Fruit fly (Drosophila melanogaster): ENCODE results near the gene PIG-K.
A peak's percentile ranks its signal among the peaks of the same experiment; 100 is the strongest.

The PIG-K gene

dm6 chrX:2011288-2012120, 2.3 kb upstream of the PIG-K start (continued):
- no peak for TF ChIP-seq Trl (optimal IDR thresholded peaks at IDR 0.05)
- TF ChIP-seq Trl (GFP tag; optimal IDR thresholded peaks at IDR 0.05) = no peak
- no peak for TF ChIP-seq CG7987 (GFP tag; optimal IDR thresholded peaks at IDR 0.05)
- peak; percentile 54; the same call in 1 of the 3 replicates for TF ChIP-seq CG11456 (GFP tag; IDR thresholded peaks at IDR 0.05)
- peak; percentile 84 for TF ChIP-seq row (GFP tag; IDR thresholded peaks at IDR 0.05)
- TF ChIP-seq az2 (GFP tag; optimal IDR thresholded peaks at IDR 0.05) = peak; percentile 62
- TF ChIP-seq fd64A (GFP tag; optimal IDR thresholded peaks at IDR 0.05) = no peak
- TF ChIP-seq unpg (GFP tag; optimal IDR thresholded peaks at IDR 0.05) = peak; percentile 48
- TF ChIP-seq CrebB (tag; optimal IDR thresholded peaks at IDR 0.05) = no peak
- TF ChIP-seq en (GFP tag; optimal IDR thresholded peaks at IDR 0.05) = no peak
- no peak for TF ChIP-seq oc (tag; optimal IDR thresholded peaks at IDR 0.05)
- TF ChIP-seq CG12659 (GFP tag; optimal IDR thresholded peaks at IDR 0.05) = peak; percentile 28
- TF ChIP-seq CG10274 (GFP tag; optimal IDR thresholded peaks at IDR 0.05) = peak; percentile 16
- TF ChIP-seq nmo (GFP tag; optimal IDR thresholded peaks at IDR 0.05) = peak; percentile 50
- TF ChIP-seq CG7556 (GFP tag; optimal IDR thresholded peaks at IDR 0.05) = peak; percentile 69
- peak; percentile 69 for TF ChIP-seq CG32772 (GFP tag; IDR thresholded peaks at IDR 0.05)
- TF ChIP-seq CG1602 (GFP tag; optimal IDR thresholded peaks at IDR 0.05) = peak; percentile 22
- no peak for TF ChIP-seq h (optimal IDR thresholded peaks at IDR 0.05)
- TF ChIP-seq CG10209 (GFP tag; optimal IDR thresholded peaks at IDR 0.05) = peak; percentile 35
- peak; percentile 46; the same call in 1 of the 2 replicates for TF ChIP-seq CG1024 (GFP tag; IDR thresholded peaks at IDR 0.05)
- no peak for TF ChIP-seq CG12299 (tag; optimal IDR thresholded peaks at IDR 0.05)
- TF ChIP-seq tup (GFP tag; optimal IDR thresholded peaks at IDR 0.05) = no peak
- TF ChIP-seq lbe (GFP tag; optimal IDR thresholded peaks at IDR 0.05) = no peak
- TF ChIP-seq CG5245 (GFP tag; optimal IDR thresholded peaks at IDR 0.05) = no peak
- TF ChIP-seq Hmr (GFP tag; optimal IDR thresholded peaks at IDR 0.05) = peak; percentile 64
- no peak for TF ChIP-seq vfl (GFP tag; optimal IDR thresholded peaks at IDR 0.05)
- no peak for TF ChIP-seq CG3838 (GFP tag; optimal IDR thresholded peaks at IDR 0.05)
- peak; percentile 34 for TF ChIP-seq PHDP (tag; optimal IDR thresholded peaks at IDR 0.05)
- TF ChIP-seq zf30C (GFP tag; optimal IDR thresholded peaks at IDR 0.05) = peak; percentile 31
- TF ChIP-seq CG14860 (GFP tag; IDR thresholded peaks at IDR 0.05; ENCODE audit: partially characterized antibody) = no peak
- no peak for TF ChIP-seq ems (GFP tag; optimal IDR thresholded peaks at IDR 0.05)
- no peak for TF ChIP-seq CG1832 (GFP tag; optimal IDR thresholded peaks at IDR 0.05)
- TF ChIP-seq Opbp (GFP tag; IDR thresholded peaks at IDR 0.05; ENCODE audit: partially characterized antibody) = no peak
- peak; percentile 41 for TF ChIP-seq E2f2 (GFP tag; IDR thresholded peaks at IDR 0.05)
- TF ChIP-seq ab (GFP tag; optimal IDR thresholded peaks at IDR 0.05) = no peak
- peak; percentile 14 for TF ChIP-seq fd96Cb (tag; optimal IDR thresholded peaks at IDR 0.05)
- no peak for TF ChIP-seq CG8359 (GFP tag; optimal IDR thresholded peaks at IDR 0.05; ENCODE audit: borderline replicate concordance)
- TF ChIP-seq Lpt (GFP tag; optimal IDR thresholded peaks at IDR 0.05) = no peak
- no peak for TF ChIP-seq jing (GFP tag; optimal IDR thresholded peaks at IDR 0.05)
- no peak for TF ChIP-seq hth (optimal IDR thresholded peaks at IDR 0.05)
- no peak for TF ChIP-seq repo (GFP tag; optimal IDR thresholded peaks at IDR 0.05)
- TF ChIP-seq C15 (GFP tag; IDR thresholded peaks at IDR 0.05) = no peak
- TF ChIP-seq CG32767 (GFP tag; IDR thresholded peaks at IDR 0.05) = 0 out of 2 replicates have a peak, but pooled peaks have one; percentile 22
- no peak for TF ChIP-seq Sry-β (GFP tag; optimal IDR thresholded peaks at IDR 0.05)
- no peak for TF ChIP-seq CG10462 (GFP tag; optimal IDR thresholded peaks at IDR 0.05)
- TF ChIP-seq CG43689 (GFP tag; IDR thresholded peaks at IDR 0.05) = peak; percentile 35; the same call in 1 of the 2 replicates
- no peak for TF ChIP-seq psq (GFP tag; optimal IDR thresholded peaks at IDR 0.05)
- TF ChIP-seq ci (GFP tag; IDR thresholded peaks at IDR 0.05) = peak; percentile 88
- TF ChIP-seq CG17802 (tag; optimal IDR thresholded peaks at IDR 0.05) = no peak
- peak; percentile 54 for TF ChIP-seq CG15269 (tag; optimal IDR thresholded peaks at IDR 0.05)
